Fruit fly (Drosophila melanogaster): ENCODE results near the gene CG11977.

Gene CG11977

DNA sequence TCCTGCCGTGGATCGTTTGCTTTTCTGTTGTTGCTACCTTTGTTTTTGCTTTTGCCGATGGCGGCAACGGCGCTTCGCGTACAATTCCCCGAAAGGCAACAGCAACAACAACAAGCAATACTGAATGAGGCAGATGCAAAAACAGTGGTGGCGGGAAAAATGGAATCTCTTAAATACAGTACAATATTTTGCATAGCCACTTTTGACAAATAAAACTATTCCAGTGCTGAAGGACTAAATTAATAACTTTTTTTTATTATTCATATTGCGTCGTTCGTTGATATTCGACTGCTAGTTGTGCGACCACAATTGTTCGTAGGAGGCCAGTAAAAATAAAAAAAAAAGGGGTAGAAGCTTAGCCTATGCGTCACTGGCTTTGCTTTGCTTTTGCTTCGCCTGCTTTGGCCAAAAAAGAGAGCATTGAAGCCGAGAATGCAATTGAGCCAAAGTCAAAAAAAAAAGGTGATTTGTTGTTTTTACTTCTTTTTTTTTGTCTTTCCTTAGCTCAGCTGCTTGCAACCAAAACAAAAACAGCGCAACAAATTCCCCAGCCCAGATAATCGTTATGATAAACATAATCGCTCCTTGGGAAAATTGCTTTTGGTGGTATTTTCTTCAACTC lies 34.4 kb downstream of the CG11977 start (continued):
- peak; percentile 85 for TF ChIP-seq Side (GFP tag; optimal IDR thresholded peaks at IDR 0.05)
- peak; percentile 83 for TF ChIP-seq sr (GFP tag; IDR thresholded peaks at IDR 0.05)
- TF ChIP-seq CG33213 (GFP tag; optimal IDR thresholded peaks at IDR 0.05), result peak; percentile 48
- TF ChIP-seq sd (tag; optimal IDR thresholded peaks at IDR 0.05), result peak; percentile 57
- peak; percentile 80 for TF ChIP-seq CG4854 (GFP tag; optimal IDR thresholded peaks at IDR 0.05)
- TF ChIP-seq CG17912 (GFP tag; optimal IDR thresholded peaks at IDR 0.05), result no peak
- TF ChIP-seq unc-4 (GFP tag; IDR thresholded peaks at IDR 0.05; ENCODE audit: partially characterized antibody), result no peak
- peak; percentile 79 for TF ChIP-seq Bteb2 (GFP tag; optimal IDR thresholded peaks at IDR 0.05)
- TF ChIP-seq Mes4 (GFP tag; optimal IDR thresholded peaks at IDR 0.05), result peak; percentile 65
- TF ChIP-seq Rx (GFP tag; IDR thresholded peaks at IDR 0.05), result peak; percentile 88
- peak; percentile 73 for TF ChIP-seq CG17186 (GFP tag; optimal IDR thresholded peaks at IDR 0.05)
- peak; percentile 83 for TF ChIP-seq Lim3 (GFP tag; IDR thresholded peaks at IDR 0.05)
- TF ChIP-seq Xbp1 (GFP tag; optimal IDR thresholded peaks at IDR 0.05), result peak; percentile 86
- TF ChIP-seq Fer3 (tag; optimal IDR thresholded peaks at IDR 0.05), result peak; percentile 90
- peak; percentile 61 for TF ChIP-seq Myb (GFP tag; optimal IDR thresholded peaks at IDR 0.05)
- TF ChIP-seq Optix (GFP tag; IDR thresholded peaks at IDR 0.05), result peak; percentile 89
- TF ChIP-seq HLH54F (GFP tag; optimal IDR thresholded peaks at IDR 0.05), result peak; percentile 84
- peak; percentile 85 for TF ChIP-seq CG18476 (GFP tag; optimal IDR thresholded peaks at IDR 0.05)
- TF ChIP-seq z (GFP tag; IDR thresholded peaks at IDR 0.05), result no peak
- TF ChIP-seq emc (GFP tag; optimal IDR thresholded peaks at IDR 0.05), result peak; percentile 67
- peak; percentile 68 for TF ChIP-seq Six4 (GFP tag; optimal IDR thresholded peaks at IDR 0.05)
- TF ChIP-seq onecut (GFP tag; IDR thresholded peaks at IDR 0.05), result peak; percentile 80
- peak; percentile 71 for TF ChIP-seq E2f2 (GFP tag; IDR thresholded peaks at IDR 0.05)
- no peak for TF ChIP-seq Neu2 (GFP tag; optimal IDR thresholded peaks at IDR 0.05; ENCODE audit: borderline replicate concordance)
- TF ChIP-seq ato (GFP tag; IDR thresholded peaks at IDR 0.05; ENCODE audit: partially characterized antibody), result no peak
- TF ChIP-seq CG18011 (GFP tag; optimal IDR thresholded peaks at IDR 0.05), result peak; percentile 70
- TF ChIP-seq Usf (GFP tag; optimal IDR thresholded peaks at IDR 0.05), result peak; percentile 64
- no peak for TF ChIP-seq hb (GFP tag; IDR thresholded peaks at IDR 0.05; ENCODE audit: partially characterized antibody)
- peak; percentile 93 for TF ChIP-seq ranshi (GFP tag; IDR thresholded peaks at IDR 0.05)
- peak; percentile 77 for TF ChIP-seq her (GFP tag; optimal IDR thresholded peaks at IDR 0.05)
- TF ChIP-seq fd96Cb (tag; optimal IDR thresholded peaks at IDR 0.05), result peak; percentile 87
- TF ChIP-seq lola (GFP tag; optimal IDR thresholded peaks at IDR 0.05), result peak in 1 of 3 experiments; percentile 53
- TF ChIP-seq ap (GFP tag; IDR thresholded peaks at IDR 0.05), result peak; percentile 89
- peak; percentile 88 for TF ChIP-seq CG7372 (GFP tag; IDR thresholded peaks at IDR 0.05)
- TF ChIP-seq Hey (tag; optimal IDR thresholded peaks at IDR 0.05), result peak; percentile 7
- TF ChIP-seq caup (GFP tag; optimal IDR thresholded peaks at IDR 0.05; ENCODE audit: severe bottlenecking), result peak; percentile 83
- peak; percentile 55 for TF ChIP-seq Atf-2 (GFP tag; optimal IDR thresholded peaks at IDR 0.05)
- peak; percentile 79 for TF ChIP-seq CG10147 (GFP tag; optimal IDR thresholded peaks at IDR 0.05)
- peak; percentile 60 for TF ChIP-seq dmrt11E (tag; optimal IDR thresholded peaks at IDR 0.05)
- peak; percentile 43 for TF ChIP-seq twi (tag; optimal IDR thresholded peaks at IDR 0.05)
- TF ChIP-seq Dref (GFP tag; IDR thresholded peaks at IDR 0.05), result no peak
- peak; percentile 81 for TF ChIP-seq az2 (GFP tag; optimal IDR thresholded peaks at IDR 0.05)
- no peak for TF ChIP-seq pan (optimal IDR thresholded peaks at IDR 0.05)
- peak in 1 of 2 experiments; percentile 93 for TF ChIP-seq pan (GFP tag; optimal IDR thresholded peaks at IDR 0.05 in 1 of 2, IDR thresholded peaks at IDR 0.05 in 1 of 2)
- no peak for TF ChIP-seq CG17612 (GFP tag; IDR thresholded peaks at IDR 0.05)
- peak; percentile 79 for TF ChIP-seq CkIIα-i1 (GFP tag; IDR thresholded peaks at IDR 0.05)
- peak in 1 of 2 experiments; percentile 3 for TF ChIP-seq insv (GFP tag; optimal IDR thresholded peaks at IDR 0.05)
- TF ChIP-seq vvl (GFP tag; IDR thresholded peaks at IDR 0.05), result peak; percentile 92
- TF ChIP-seq CG2678 (tag; optimal IDR thresholded peaks at IDR 0.05), result peak; percentile 87
- peak; percentile 68 for TF ChIP-seq repo (GFP tag; optimal IDR thresholded peaks at IDR 0.05)
